Worm (Caenorhabditis elegans): ENCODE measurements around the gene mut-15.

ce11 chrV:15002184-15002690 is at the start of gene mut-15, which contains the start of gene fib-1:
- TF ChIP-seq nhr-11 (tag; optimal IDR thresholded peaks at IDR 0.05) (peak; percentile 91), ceh-32 (tag; optimal IDR thresholded peaks at IDR 0.05; ENCODE audit: poor library complexity) (no peak), ztf-11 (tag; optimal IDR thresholded peaks at IDR 0.05) (no peak), unc-39 (tag; optimal IDR thresholded peaks at IDR 0.05) (no peak), zfp-2 (tag; optimal IDR thresholded peaks at IDR 0.05) (peak; percentile 69), pha-4 (GFP tag; IDR thresholded peaks at IDR 0.05) (peak; percentile 63; the same call in 1 of the 2 replicates), pha-4 (tag; optimal IDR thresholded peaks at IDR 0.05) (peak; percentile 27), ceh-82 (tag; optimal IDR thresholded peaks at IDR 0.05) (no peak), F49E8.2 (tag; optimal IDR thresholded peaks at IDR 0.05; ENCODE audit: borderline replicate concordance) (peak; percentile 48)

Data from whole organism, L4 larva.